Fruit fly (Drosophila melanogaster) whole organism, adult: ENCODE data around the gene Sqor.

Experiments
- CG11617 ChIP-seq: fragments of 200-800 bp; sonication (Bioruptor generic); optimal IDR thresholded peaks from 2 replicates; lab custom pipeline; 2017; ENCODE audit warnings: mild to moderate bottlenecking, missing biosample characterization, missing genetic modification reagents, missing genetic modification characterization
- CG12768 ChIP-seq: fragments of 200-800 bp; sonication (Bioruptor generic); optimal IDR thresholded peaks from 2 replicates; lab custom pipeline; 2017; ENCODE audit warnings: missing biosample characterization, missing genetic modification characterization, mild to moderate bottlenecking, moderate library complexity, missing genetic modification reagents
- CG14711 ChIP-seq: fragments of 200-800 bp; sonication (Bioruptor generic); optimal IDR thresholded peaks from 2 replicates; lab custom pipeline; 2018; ENCODE audit warnings: missing biosample characterization, mild to moderate bottlenecking, missing genetic modification characterization, moderate library complexity
- CG1620 ChIP-seq: fragments of 200-800 bp; sonication (Bioruptor generic); optimal IDR thresholded peaks from 2 replicates; lab custom pipeline; 2016; ENCODE audit warnings: missing biosample characterization, missing genetic modification characterization
- CG33017 ChIP-seq: fragments of 200-800 bp; sonication (Bioruptor generic); optimal IDR thresholded peaks from 2 replicates; lab custom pipeline; 2018; ENCODE audit warnings: missing biosample characterization, mild to moderate bottlenecking, missing genetic modification characterization, moderate library complexity
- CG5204 ChIP-seq: fragments of 200-800 bp; sonication (Bioruptor generic); optimal IDR thresholded peaks from 2 replicates; lab custom pipeline; 2016; ENCODE audit warnings: missing biosample characterization, missing genetic modification characterization
- CG7045 ChIP-seq: fragments of 200-800 bp; sonication (Bioruptor generic); optimal IDR thresholded peaks from 2 replicates; lab custom pipeline; 2017; ENCODE audit warnings: missing biosample characterization, mild to moderate bottlenecking, missing genetic modification characterization
- CG7101 ChIP-seq: fragments of 200-800 bp; sonication (Bioruptor generic); optimal IDR thresholded peaks from 2 replicates; lab custom pipeline; 2018; ENCODE audit warnings: missing biosample characterization, mild to moderate bottlenecking, missing genetic modification characterization, moderate library complexity
- Clk ChIP-seq: fragments of 200-800 bp; sonication (Bioruptor generic); optimal IDR thresholded peaks from 2 replicates; lab custom pipeline; 2017; ENCODE audit warnings: missing biosample characterization, missing genetic modification characterization
- Crg-1 ChIP-seq: fragments of 200-800 bp; sonication (Bioruptor generic); optimal IDR thresholded peaks from 2 replicates; lab custom pipeline; 2016; ENCODE audit warnings: missing biosample characterization, missing genetic modification characterization
- Hr96 ChIP-seq: fragments of 200-800 bp; sonication (Bioruptor generic); optimal IDR thresholded peaks from 2 replicates; lab custom pipeline; 2016; ENCODE audit warnings: missing biosample characterization, missing genetic modification characterization
- Mnt ChIP-seq: fragments of 200-800 bp; sonication (Bioruptor generic); optimal IDR thresholded peaks from 2 replicates; lab custom pipeline; 2016; ENCODE audit warnings: missing biosample characterization, mild to moderate bottlenecking, missing genetic modification characterization
- bab1 ChIP-seq: fragments of 200-800 bp; sonication (Bioruptor generic); optimal IDR thresholded peaks from 3 replicates; lab custom pipeline; 2019; ENCODE audit warnings: missing biosample characterization, mild to moderate bottlenecking, missing genetic modification characterization, moderate library complexity
- cic ChIP-seq: fragments of 200-800 bp; sonication (Bioruptor generic); optimal IDR thresholded peaks from 2 replicates; lab custom pipeline; 2017; ENCODE audit warnings: missing biosample characterization, mild to moderate bottlenecking, missing genetic modification characterization, moderate library complexity
- cnc ChIP-seq, 2 experiments: fragments of >200 bp; optimal IDR thresholded peaks; 2 replicates each; lab custom pipeline; 2017
- kay ChIP-seq: fragments of 200-800 bp; sonication (Bioruptor generic); peaks from one replicate; lab custom pipeline; 2016; ENCODE audit warnings: missing biosample characterization, missing genetic modification characterization, borderline replicate concordance
- ovo ChIP-seq: fragments of 200-800 bp; sonication (Bioruptor generic); optimal IDR thresholded peaks from 2 replicates; lab custom pipeline; 2016; ENCODE audit warnings: missing biosample characterization, missing genetic modification characterization
- pad ChIP-seq: fragments of 200-800 bp; sonication (Bioruptor generic); optimal IDR thresholded peaks from 3 replicates; lab custom pipeline; 2017; ENCODE audit warnings: missing biosample characterization, missing genetic modification characterization, mild to moderate bottlenecking, moderate library complexity, missing genetic modification reagents
- tj ChIP-seq: fragments of 200-800 bp; sonication (Bioruptor generic); optimal IDR thresholded peaks from 3 replicates; lab custom pipeline; 2017; ENCODE audit warnings: missing biosample characterization, mild to moderate bottlenecking, missing genetic modification characterization, moderate library complexity
- toe ChIP-seq: fragments of 200-800 bp; sonication (Bioruptor generic); optimal IDR thresholded peaks from 2 replicates; lab custom pipeline; 2016; ENCODE audit warnings: missing biosample characterization, missing genetic modification characterization

Sqor gene

dm6 chr3L:4221792-4222191 lies 18.2 kb upstream of the Sqor start:
- TF ChIP-seq CG7101 (tag; lab: Kevin White, UChicago) (no peak), tj (GFP tag; lab: Kevin White, UChicago) (no peak), ovo (no peak), pad (GFP tag; lab: Kevin White, UChicago) (no peak), Clk (GFP tag; lab: Kevin White, UChicago) (no peak)

- TF ChIP-seq CG11617 (GFP tag; lab: Kevin White, UChicago) (no peak), Clk (GFP tag; lab: Kevin White, UChicago) (no peak), CG12768 (peak; percentile 25), pad (GFP tag; lab: Kevin White, UChicago) (no peak), cic (GFP tag; lab: Kevin White, UChicago) (peak; percentile 74), toe (GFP tag; lab: Kevin White, UChicago) (no peak), ovo (no peak), Hr96 (no peak), cnc (optimal IDR thresholded peaks at IDR 0.05; lab: Kevin White, UChicago) (peak; percentile 79 to 89), tj (GFP tag; lab: Kevin White, UChicago) (peak; percentile 9), CG1620 (GFP tag; lab: Kevin White, UChicago) (no peak), CG7101 (tag; lab: Kevin White, UChicago) (no peak), Mnt (GFP tag; lab: Kevin White, UChicago) (no peak), Crg-1 (GFP tag; lab: Kevin White, UChicago) (no peak), kay (GFP tag; lab: Kevin White, UChicago) (peak; percentile 44), CG7045 (GFP tag; lab: Kevin White, UChicago) (no peak), CG5204 (no peak), bab1 (GFP tag; lab: Kevin White, UChicago) (no peak), CG14711 (tag; lab: Kevin White, UChicago) (no peak), CG33017 (tag; lab: Kevin White, UChicago) (no peak)
Measured at dm6 chr3L:4225647-4226470, 14.1 kb upstream of the Sqor start.

dm6 chr3L:4227164-4227563 lies 12.8 kb upstream of the Sqor start, which contains the start of gene CG46460:
Gene CG46460 (minus strand): TSS chr3L:4227302.
- TF ChIP-seq Clk (GFP tag; lab: Kevin White, UChicago), result peak; percentile 15
- TF ChIP-seq toe (GFP tag; lab: Kevin White, UChicago), result no peak
- no peak for TF ChIP-seq CG1620 (GFP tag; lab: Kevin White, UChicago)
- peak; percentile 48 for TF ChIP-seq Hr96
- peak; percentile 3 for TF ChIP-seq bab1 (GFP tag; lab: Kevin White, UChicago)
- peak; percentile 25 for TF ChIP-seq tj (GFP tag; lab: Kevin White, UChicago)
- TF ChIP-seq cic (GFP tag; lab: Kevin White, UChicago), result peak; percentile 18
- TF ChIP-seq cnc (optimal IDR thresholded peaks at IDR 0.05; lab: Kevin White, UChicago), result no peak

dm6 chr3L:4228187-4228836 lies 11.7 kb upstream of the Sqor start:
- peak; percentile 27 for TF ChIP-seq bab1 (GFP tag; lab: Kevin White, UChicago)
- TF ChIP-seq CG7045 (GFP tag; lab: Kevin White, UChicago), result peak; percentile 85
- peak; percentile 86 for TF ChIP-seq toe (GFP tag; lab: Kevin White, UChicago)
- TF ChIP-seq cnc (optimal IDR thresholded peaks at IDR 0.05; lab: Kevin White, UChicago), result no peak
- peak; percentile 60 for TF ChIP-seq CG11617 (GFP tag; lab: Kevin White, UChicago)
- peak; percentile 85 for TF ChIP-seq CG33017 (tag; lab: Kevin White, UChicago)
- TF ChIP-seq CG7101 (tag; lab: Kevin White, UChicago), result peak; percentile 81
- peak; percentile 65 for TF ChIP-seq CG14711 (tag; lab: Kevin White, UChicago)
- peak; percentile 79 for TF ChIP-seq Hr96
- TF ChIP-seq CG1620 (GFP tag; lab: Kevin White, UChicago), result peak; percentile 54
- no peak for TF ChIP-seq ovo
- TF ChIP-seq CG12768, result peak; percentile 91
- peak; percentile 86 for TF ChIP-seq CG5204
- no peak for TF ChIP-seq Crg-1 (GFP tag; lab: Kevin White, UChicago)
- TF ChIP-seq cic (GFP tag; lab: Kevin White, UChicago), result peak; percentile 26
- peak; percentile 47 for TF ChIP-seq tj (GFP tag; lab: Kevin White, UChicago)
- peak; percentile 53 for TF ChIP-seq pad (GFP tag; lab: Kevin White, UChicago)
- no peak for TF ChIP-seq kay (GFP tag; lab: Kevin White, UChicago)
- no peak for TF ChIP-seq Mnt (GFP tag; lab: Kevin White, UChicago)
- TF ChIP-seq Clk (GFP tag; lab: Kevin White, UChicago), result peak; percentile 73

- TF ChIP-seq bab1 (GFP tag; lab: Kevin White, UChicago) (no peak), kay (GFP tag; lab: Kevin White, UChicago) (no peak), CG7101 (tag; lab: Kevin White, UChicago) (no peak), cic (GFP tag; lab: Kevin White, UChicago) (no peak), CG1620 (GFP tag; lab: Kevin White, UChicago) (no peak), CG14711 (tag; lab: Kevin White, UChicago) (no peak), pad (GFP tag; lab: Kevin White, UChicago) (no peak), CG5204 (no peak), ovo (no peak), Crg-1 (GFP tag; lab: Kevin White, UChicago) (no peak), CG11617 (GFP tag; lab: Kevin White, UChicago) (no peak), toe (GFP tag; lab: Kevin White, UChicago) (no peak), CG12768 (no peak)
Measured at dm6 chr3L:4229365-4229967, 10.5 kb upstream of the Sqor start.
